Fruit fly (Drosophila melanogaster) whole organism, embryonic: ENCODE measurements around the gene CG1979.

Experiments
- B-H1 ChIP-seq: fragments of 200-800 bp; sonication (Bioruptor generic); IDR thresholded peaks from 3 replicates; pipeline ENCODE4 v1.3.6; 2022; ENCODE audit warnings: missing biosample characterization, missing genetic modification characterization
- Blimp-1 ChIP-seq: fragments of 200-800 bp; sonication (Bioruptor generic); optimal IDR thresholded peaks from 3 replicates; lab custom pipeline; 2018; ENCODE audit warnings: missing biosample characterization, missing genetic modification characterization, mild to moderate bottlenecking, moderate library complexity, missing genetic modification reagents
- BtbVII ChIP-seq: fragments of 200-800 bp; sonication (Bioruptor generic); optimal IDR thresholded peaks from 3 replicates; lab custom pipeline; 2017; ENCODE audit warnings: missing biosample characterization, mild to moderate bottlenecking, missing genetic modification characterization
- CG10267 ChIP-seq: fragments of 200-800 bp; sonication (Bioruptor generic); optimal IDR thresholded peaks from 2 replicates; lab custom pipeline; 2018; ENCODE audit warnings: missing biosample characterization, mild to moderate bottlenecking, missing genetic modification characterization, moderate library complexity
- CG10565 ChIP-seq: fragments of 200-800 bp; sonication (Bioruptor generic); optimal IDR thresholded peaks from 3 replicates; lab custom pipeline; 2016; ENCODE audit warnings: missing biosample characterization, mild to moderate bottlenecking, missing genetic modification characterization
- CG11696 ChIP-seq: fragments of 200-800 bp; sonication (Bioruptor generic); IDR thresholded peaks from 2 replicates; pipeline ENCODE4 v1.3.6; 2022; ENCODE audit warnings: missing biosample characterization, missing genetic modification characterization
- CG1233 ChIP-seq: fragments of 200-800 bp; sonication (Bioruptor generic); optimal IDR thresholded peaks from 4 replicates; lab custom pipeline; 2018; ENCODE audit warnings: missing biosample characterization, mild to moderate bottlenecking, missing genetic modification characterization
- CG12769 ChIP-seq: fragments of 200-800 bp; sonication (Bioruptor generic); optimal IDR thresholded peaks from 2 replicates; lab custom pipeline; 2019; ENCODE audit warnings: missing biosample characterization, mild to moderate bottlenecking, missing genetic modification characterization, moderate library complexity
- CG14710 ChIP-seq: fragments of 200-800 bp; sonication (Bioruptor generic); optimal IDR thresholded peaks from 3 replicates; lab custom pipeline; 2019; ENCODE audit warnings: missing biosample characterization, mild to moderate bottlenecking, missing genetic modification characterization, moderate library complexity
- CG2712 ChIP-seq: fragments of 200-800 bp; optimal IDR thresholded peaks from 3 replicates; lab custom pipeline; 2019; ENCODE audit warnings: missing biosample characterization, mild to moderate bottlenecking, missing genetic modification characterization, moderate library complexity
- CG2889 ChIP-seq: fragments of 200-800 bp; sonication (Bioruptor generic); IDR thresholded peaks from 3 replicates; pipeline ENCODE4 v1.3.6; 2022; ENCODE audit warnings: missing biosample characterization, missing genetic modification characterization
- CG30020 ChIP-seq: fragments of 200-800 bp; optimal IDR thresholded peaks from 2 replicates; lab custom pipeline; 2019; ENCODE audit warnings: missing biosample characterization, mild to moderate bottlenecking, missing genetic modification characterization, moderate library complexity
- CG3065 ChIP-seq: fragments of 200-800 bp; sonication (Bioruptor generic); optimal IDR thresholded peaks from 2 replicates; lab custom pipeline; 2016; ENCODE audit warnings: missing biosample characterization, missing genetic modification characterization
- CG31365 ChIP-seq: fragments of 200-800 bp; sonication (Bioruptor generic); optimal IDR thresholded peaks from 2 replicates; lab custom pipeline; 2018; ENCODE audit warnings: missing biosample characterization, mild to moderate bottlenecking, missing genetic modification characterization
- CG32772 ChIP-seq: fragments of 200-800 bp; sonication (Bioruptor generic); IDR thresholded peaks from 2 replicates; pipeline ENCODE4 v1.3.6; 2022; ENCODE audit warnings: missing biosample characterization, missing genetic modification characterization
- CG4360 ChIP-seq: fragments of 200-800 bp; sonication (Bioruptor generic); IDR thresholded peaks from 2 replicates; pipeline ENCODE4 v1.3.6; 2022; ENCODE audit warnings: missing biosample characterization, missing genetic modification characterization
- CG6254 ChIP-seq: fragments of 200-800 bp; sonication (Bioruptor generic); optimal IDR thresholded peaks from 3 replicates; lab custom pipeline; 2017; ENCODE audit warnings: mild to moderate bottlenecking, missing biosample characterization, missing genetic modification reagents, missing genetic modification characterization
- CG8281 ChIP-seq: fragments of 200-800 bp; sonication (Bioruptor generic); optimal IDR thresholded peaks from 2 replicates; lab custom pipeline; 2018; ENCODE audit warnings: missing biosample characterization, mild to moderate bottlenecking, missing genetic modification characterization, moderate library complexity
- CG8290 ChIP-seq, 3 experiments: fragments of 200-800 bp; sonication (Bioruptor generic); optimal IDR thresholded peaks; 2 replicates each; lab custom pipeline; 2016 to 2019; ENCODE audit warnings: missing biosample characterization in 3 of 3, missing genetic modification characterization in 3 of 3, mild to moderate bottlenecking in 2 of 3, moderate library complexity in 1 of 3
- CG8388 ChIP-seq: fragments of 200-800 bp; sonication (Bioruptor generic); optimal IDR thresholded peaks from 2 replicates; lab custom pipeline; 2019; ENCODE audit warnings: missing biosample characterization, mild to moderate bottlenecking, missing genetic modification characterization, moderate library complexity
- CG9817 ChIP-seq: fragments of 200-800 bp; sonication (Bioruptor generic); optimal IDR thresholded peaks from 2 replicates; lab custom pipeline; 2018; ENCODE audit warnings: missing biosample characterization, mild to moderate bottlenecking, missing genetic modification characterization, moderate library complexity
- Doc3 ChIP-seq: fragments of 200-800 bp; sonication (Bioruptor generic); IDR thresholded peaks from 3 replicates; pipeline ENCODE4 v1.3.6; 2022; ENCODE audit warnings: missing biosample characterization, missing genetic modification characterization; ENCODE audit not compliant: partially characterized antibody
- Eip74EF ChIP-seq, 2 experiments: fragments of 200-800 bp in 1 of 2; fragments of >200 bp in 1 of 2; sonication (Bioruptor generic) in 1 of 2; optimal IDR thresholded peaks; 2 replicates each; lab custom pipeline; 2017 to 2019; ENCODE audit warnings: missing biosample characterization in 2 of 2, missing genetic modification characterization in 2 of 2, mild to moderate bottlenecking in 1 of 2, moderate library complexity in 1 of 2
- Hr78 ChIP-seq, 2 experiments: fragments of 200-800 bp in 1 of 2; fragments of >200 bp in 1 of 2; sonication (Bioruptor generic) in 1 of 2; optimal IDR thresholded peaks; 2 replicates each; lab custom pipeline; 2017 to 2019; ENCODE audit warnings: missing biosample characterization in 2 of 2, missing genetic modification characterization in 2 of 2, mild to moderate bottlenecking in 1 of 2, moderate library complexity in 1 of 2
- Jarid2 ChIP-seq: fragments of 200-800 bp; sonication (Bioruptor generic); optimal IDR thresholded peaks from 3 replicates; lab custom pipeline; 2017; ENCODE audit warnings: mild to moderate bottlenecking, missing biosample characterization, missing genetic modification reagents, missing genetic modification characterization
- NC2β ChIP-seq: fragments of 200-800 bp; sonication (Bioruptor generic); optimal IDR thresholded peaks from 2 replicates; lab custom pipeline; 2016; ENCODE audit warnings: missing biosample characterization, missing genetic modification characterization
- Nf-YB ChIP-seq: fragments of 200-800 bp; sonication (Bioruptor generic); optimal IDR thresholded peaks from 3 replicates; lab custom pipeline; 2019; ENCODE audit warnings: missing biosample characterization, mild to moderate bottlenecking, missing genetic modification characterization, moderate library complexity
- Opbp ChIP-seq: fragments of 200-800 bp; sonication (Bioruptor generic); IDR thresholded peaks from 3 replicates; pipeline ENCODE4 v1.3.6; 2022; ENCODE audit warnings: missing biosample characterization, missing genetic modification characterization; ENCODE audit not compliant: partially characterized antibody
- PHDP ChIP-seq: fragments of 200-800 bp; sonication (Bioruptor generic); optimal IDR thresholded peaks from 3 replicates; lab custom pipeline; 2018; ENCODE audit warnings: missing biosample characterization, mild to moderate bottlenecking, missing genetic modification characterization, moderate library complexity
- Pdp1 ChIP-seq, 2 experiments: fragments of 200-800 bp; sonication (Bioruptor generic); optimal IDR thresholded peaks; 3 replicates each; lab custom pipeline; 2016; ENCODE audit warnings: missing biosample characterization in 2 of 2, missing genetic modification characterization in 2 of 2, mild to moderate bottlenecking in 1 of 2, moderate library complexity in 1 of 2
- Rfx ChIP-seq: fragments of 200-800 bp; sonication (Bioruptor generic); IDR thresholded peaks from 2 replicates; pipeline ENCODE4 v1.3.6; 2022; ENCODE audit warnings: missing biosample characterization, missing genetic modification characterization
- Spps ChIP-seq: fragments of 200-800 bp; sonication (Bioruptor generic); optimal IDR thresholded peaks from 2 replicates; lab custom pipeline; 2018; ENCODE audit warnings: missing biosample characterization, mild to moderate bottlenecking, missing genetic modification characterization
- Ssrp ChIP-seq: fragments of 200-800 bp; sonication (Bioruptor generic); optimal IDR thresholded peaks from 2 replicates; lab custom pipeline; 2018; ENCODE audit warnings: missing biosample characterization, mild to moderate bottlenecking, missing genetic modification characterization, moderate library complexity
- amos ChIP-seq: fragments of 200-800 bp; sonication (Bioruptor generic); IDR thresholded peaks from 2 replicates; pipeline ENCODE4 v1.3.6; 2022; ENCODE audit warnings: missing biosample characterization, missing genetic modification characterization; ENCODE audit not compliant: partially characterized antibody
- ase ChIP-seq: fragments of 200-800 bp; sonication (Bioruptor generic); IDR thresholded peaks from 3 replicates; pipeline ENCODE4 v1.3.6; 2022; ENCODE audit warnings: missing biosample characterization, missing genetic modification characterization
- chif ChIP-seq, 2 experiments: fragments of 200-800 bp; sonication (Bioruptor generic); optimal IDR thresholded peaks; 3 replicates each; lab custom pipeline; 2016; ENCODE audit warnings: missing biosample characterization in 2 of 2, missing genetic modification characterization in 2 of 2
- emc ChIP-seq: fragments of 200-800 bp; sonication (Bioruptor generic); optimal IDR thresholded peaks from 2 replicates; lab custom pipeline; 2016; ENCODE audit warnings: missing biosample characterization, missing genetic modification characterization
- eyg ChIP-seq: fragments of 200-800 bp; sonication (Bioruptor generic); optimal IDR thresholded peaks from 3 replicates; lab custom pipeline; 2016; ENCODE audit warnings: missing biosample characterization, missing genetic modification characterization
- inv ChIP-seq: fragments of 200-800 bp; sonication (Bioruptor generic); IDR thresholded peaks from 2 replicates; pipeline ENCODE4 v1.3.6; 2022; ENCODE audit warnings: missing biosample characterization, missing genetic modification characterization; ENCODE audit not compliant: partially characterized antibody
- kay ChIP-seq: fragments of 200-800 bp; sonication (Bioruptor generic); optimal IDR thresholded peaks from 2 replicates; lab custom pipeline; 2016; ENCODE audit warnings: missing biosample characterization, missing genetic modification characterization
- ken ChIP-seq: fragments of 200-800 bp; sonication (Bioruptor generic); IDR thresholded peaks from 3 replicates; pipeline ENCODE4 v1.3.6; 2022; ENCODE audit warnings: missing biosample characterization, missing genetic modification characterization
- nmo ChIP-seq: fragments of 200-800 bp; sonication (Bioruptor generic); optimal IDR thresholded peaks from 2 replicates; lab custom pipeline; 2018; ENCODE audit warnings: missing biosample characterization, mild to moderate bottlenecking, missing genetic modification characterization, moderate library complexity
- onecut ChIP-seq: fragments of 200-800 bp; sonication (Bioruptor generic); IDR thresholded peaks from 2 replicates; pipeline ENCODE4 v1.3.6; 2022; ENCODE audit warnings: missing biosample characterization, missing genetic modification characterization
- peb ChIP-seq: fragments of 200-800 bp; sonication (Bioruptor generic); IDR thresholded peaks from 2 replicates; pipeline ENCODE4 v1.3.6; 2022; ENCODE audit warnings: missing biosample characterization, missing genetic modification characterization
- sd ChIP-seq: fragments of 200-800 bp; sonication (Bioruptor generic); optimal IDR thresholded peaks from 3 replicates; lab custom pipeline; 2018; ENCODE audit warnings: missing biosample characterization, mild to moderate bottlenecking, missing genetic modification characterization, moderate library complexity
- sqz ChIP-seq: fragments of 200-800 bp; sonication (Bioruptor generic); optimal IDR thresholded peaks from 3 replicates; lab custom pipeline; 2018; ENCODE audit warnings: missing biosample characterization, mild to moderate bottlenecking, missing genetic modification characterization
- toy ChIP-seq: fragments of 200-800 bp; sonication (Bioruptor generic); IDR thresholded peaks from 2 replicates; pipeline ENCODE4 v1.3.6; 2022; ENCODE audit warnings: missing biosample characterization, missing genetic modification characterization
- vvl ChIP-seq: fragments of 200-800 bp; sonication (Bioruptor generic); IDR thresholded peaks from 2 replicates; pipeline ENCODE4 v1.3.6; 2022; ENCODE audit warnings: missing biosample characterization, missing genetic modification characterization

Gene CG1979

DNA sequence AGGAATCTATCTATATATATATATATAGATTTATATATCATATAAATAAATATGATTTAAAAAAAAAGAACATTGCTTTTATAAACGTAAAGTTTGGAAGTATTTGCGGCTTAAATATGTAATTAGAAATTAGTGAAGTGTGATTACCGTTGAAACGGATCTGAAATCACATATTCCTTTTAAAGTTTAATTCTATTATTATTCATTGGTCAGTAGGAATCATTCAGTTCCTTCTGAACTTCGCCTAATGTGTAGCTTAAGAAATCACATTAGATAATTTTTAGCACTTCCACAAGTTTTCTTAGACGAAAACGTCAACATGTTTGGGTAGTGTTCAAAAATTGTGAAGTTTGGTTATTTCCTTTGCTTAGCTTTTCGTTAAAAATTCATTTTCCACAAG is 6.1 kb downstream of the CG1979 start, which contains the start of gene djl:
djl (plus strand) TSS at position 301 of the 400 bp plus-strand sequence.
- no peak for TF ChIP-seq inv (GFP tag; lab: Robert Waterston, UW)
- no peak for TF ChIP-seq amos
- no peak for TF ChIP-seq CG10565 (GFP tag; lab: Kevin White, UChicago)
- TF ChIP-seq NC2β = no peak
- no peak for TF ChIP-seq Rfx
- no peak for TF ChIP-seq CG2889 (GFP tag; lab: Robert Waterston, UW)
- no peak for TF ChIP-seq onecut (GFP tag; lab: Robert Waterston, UW)
- TF ChIP-seq sd (tag; lab: Kevin White, UChicago) = no peak
- TF ChIP-seq nmo (GFP tag; lab: Kevin White, UChicago) = no peak
- no peak for TF ChIP-seq ken
- no peak for TF ChIP-seq CG4360 (GFP tag; lab: Robert Waterston, UW)
- no peak for TF ChIP-seq CG8388 (GFP tag; lab: Kevin White, UChicago)
- TF ChIP-seq Pdp1 (GFP tag; optimal IDR thresholded peaks at IDR 0.05; lab: Kevin White, UChicago) = no peak
- TF ChIP-seq Ssrp (tag; lab: Kevin White, UChicago) = no peak
- no peak for TF ChIP-seq CG14710 (tag; lab: Kevin White, UChicago)
- no peak for TF ChIP-seq chif (GFP tag; optimal IDR thresholded peaks at IDR 0.05; lab: Kevin White, UChicago)
- TF ChIP-seq CG11696 (GFP tag; lab: Robert Waterston, UW) = no peak
- no peak for TF ChIP-seq CG30020 (tag; lab: Kevin White, UChicago)
- TF ChIP-seq CG9817 (tag; lab: Kevin White, UChicago) = no peak
- TF ChIP-seq Spps (tag; lab: Kevin White, UChicago) = no peak

DNA sequence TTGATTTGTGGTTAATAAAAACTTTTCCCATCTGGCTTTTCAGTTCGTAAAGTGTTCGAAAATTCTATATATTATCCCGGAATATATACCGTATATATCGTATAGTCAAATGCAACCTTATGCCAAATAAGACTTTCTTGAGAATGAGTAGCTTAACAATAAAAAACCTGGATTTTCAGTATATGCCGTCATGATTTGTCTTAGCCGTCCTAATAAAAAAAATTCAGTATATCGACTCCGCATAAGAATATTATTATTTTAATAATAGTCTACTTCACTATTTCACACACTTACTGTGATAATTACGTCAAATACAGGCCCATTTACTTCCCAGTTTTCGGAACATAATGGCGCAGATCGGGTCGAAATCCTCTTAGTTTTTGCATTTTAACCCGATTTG is 7.5 kb downstream of the CG1979 start, which contains the start of gene Mst84B:
Mst84B (plus strand) TSS at position 301 of the 400 bp plus-strand sequence.
- TF ChIP-seq sqz (GFP tag; lab: Kevin White, UChicago) = no peak
- no peak for TF ChIP-seq CG31365
- no peak for TF ChIP-seq Jarid2 (GFP tag; lab: Kevin White, UChicago)
- TF ChIP-seq B-H1 (GFP tag; lab: Robert Waterston, UW) = no peak
- TF ChIP-seq Nf-YB = no peak
- TF ChIP-seq Spps (tag; lab: Kevin White, UChicago) = no peak
- no peak for TF ChIP-seq kay (GFP tag; lab: Kevin White, UChicago)
- no peak for TF ChIP-seq CG1233
- no peak for TF ChIP-seq emc (GFP tag; lab: Kevin White, UChicago)
- no peak for TF ChIP-seq CG10267
- TF ChIP-seq Doc3 (GFP tag; lab: Robert Waterston, UW) = no peak
- no peak for TF ChIP-seq PHDP
- TF ChIP-seq CG3065 = no peak
- no peak for TF ChIP-seq CG2889 (GFP tag; lab: Robert Waterston, UW)
- TF ChIP-seq peb (GFP tag; lab: Robert Waterston, UW) = no peak
- TF ChIP-seq toy (GFP tag; lab: Robert Waterston, UW) = no peak
- no peak for TF ChIP-seq Opbp (GFP tag; lab: Robert Waterston, UW)
- TF ChIP-seq Eip74EF (GFP tag; optimal IDR thresholded peaks at IDR 0.05; lab: Kevin White, UChicago) = no peak

DNA sequence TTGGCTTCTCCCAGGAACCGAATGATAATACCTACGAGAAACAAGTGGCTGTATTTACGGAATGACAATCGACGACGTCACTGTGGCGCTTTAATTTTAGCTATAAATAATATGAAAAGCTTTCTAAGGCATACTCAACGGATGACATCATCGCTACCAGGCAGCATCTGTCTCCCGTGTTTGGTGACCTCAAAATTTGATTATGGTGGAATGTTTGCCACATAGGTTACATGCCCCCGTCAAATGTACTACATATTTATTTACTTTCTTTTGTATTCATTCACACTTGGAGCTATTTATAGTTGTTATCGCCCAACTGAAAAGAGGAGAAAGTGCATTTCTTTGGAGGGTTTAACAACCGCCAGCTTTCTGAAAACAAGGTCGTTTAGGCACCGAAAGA is 11.9 kb downstream of the CG1979 start:
- TF ChIP-seq sd (tag; lab: Kevin White, UChicago) = peak; percentile 89
- no peak for TF ChIP-seq CG2712 (tag; lab: Kevin White, UChicago)
- no peak for TF ChIP-seq CG32772 (GFP tag; lab: Robert Waterston, UW)
- TF ChIP-seq ase = no peak
- TF ChIP-seq CG12769 (tag; lab: Kevin White, UChicago) = peak; percentile 35
- no peak for TF ChIP-seq eyg
- TF ChIP-seq CG8281 (tag; lab: Kevin White, UChicago) = peak; percentile 4
- TF ChIP-seq Blimp-1 (GFP tag; lab: Kevin White, UChicago) = peak; percentile 27
- TF ChIP-seq CG6254 = no peak
- no peak for TF ChIP-seq vvl (GFP tag; lab: Robert Waterston, UW)
- no peak for TF ChIP-seq CG8290 (GFP tag; optimal IDR thresholded peaks at IDR 0.05; lab: Kevin White, UChicago)
- TF ChIP-seq CG8290 (tag; optimal IDR thresholded peaks at IDR 0.05; lab: Kevin White, UChicago) = no peak
- 0 out of 3 replicates have a peak, but pooled peaks have one; percentile 32 for TF ChIP-seq ken
- peak in 1 of 2 experiments; percentile 72 for TF ChIP-seq Hr78 (GFP tag; optimal IDR thresholded peaks at IDR 0.05; lab: Kevin White, UChicago)
- peak; percentile 4 for TF ChIP-seq BtbVII (GFP tag; lab: Kevin White, UChicago)
